Worm (Caenorhabditis elegans) whole organism, L4 larva: ENCODE data around the gene F45H10.2.

Experiments used
- D1046.2 ChIP-seq: fragments of 200-800 bp; sonication (Bioruptor generic); IDR thresholded peaks from 2 replicates; pipeline ENCODE4 v1.3.6; 2022; ENCODE audit warnings: missing genetic modification characterization, missing compliant biosample characterization
- F37D6.2 ChIP-seq: sonication (generic microtip); optimal IDR thresholded peaks from 2 replicates; lab custom pipeline; 2016; ENCODE audit warnings: mild to moderate bottlenecking, missing genetic modification characterization, missing compliant biosample characterization
- F49E8.2 ChIP-seq: sonication (generic microtip); optimal IDR thresholded peaks from 2 replicates; lab custom pipeline; 2016; ENCODE audit warnings: missing compliant biosample characterization, mild to moderate bottlenecking, missing genetic modification characterization, borderline replicate concordance
- R02D3.7 ChIP-seq: fragments of 150-350 bp; sonication (generic microtip); optimal IDR thresholded peaks from 3 replicates; lab custom pipeline; 2014; ENCODE audit warnings: missing biosample characterization, missing genetic modification characterization
- T26A8.4 ChIP-seq: fragments of 200-800 bp; sonication (Bioruptor generic); IDR thresholded peaks from 2 replicates; pipeline ENCODE4 v1.3.6; 2022; ENCODE audit warnings: missing genetic modification characterization, missing compliant biosample characterization
- Y75B8A.6 ChIP-seq: fragments of 200-800 bp; sonication (Bioruptor generic); IDR thresholded peaks from 2 replicates; pipeline ENCODE4 v1.3.6; 2022; ENCODE audit warnings: missing genetic modification reagents, missing genetic modification characterization, missing compliant biosample characterization
- aha-1 ChIP-seq: fragments of 150-350 bp; peaks from one replicate; lab custom pipeline; 2014; ENCODE audit warnings: missing biosample characterization, missing genetic modification characterization
- aly-2 ChIP-seq: sonication (generic microtip); optimal IDR thresholded peaks from 2 replicates; lab custom pipeline; 2018; ENCODE audit warnings: missing biosample characterization, missing genetic modification characterization
- ama-1 ChIP-seq: fragments of 150-350 bp; optimal IDR thresholded peaks from 2 replicates; lab custom pipeline; 2014; ENCODE audit warnings: inconsistent platforms, mixed read lengths
- ceh-20 ChIP-seq: fragments of 200-800 bp; sonication (Bioruptor generic); IDR thresholded peaks from 2 replicates; pipeline ENCODE4 v1.3.6; 2022; ENCODE audit warnings: missing genetic modification reagents, missing genetic modification characterization, missing compliant biosample characterization
- ceh-62 ChIP-seq: sonication (generic microtip); optimal IDR thresholded peaks from 2 replicates; lab custom pipeline; 2017; ENCODE audit warnings: missing biosample characterization, missing genetic modification characterization
- ces-1 ChIP-seq: fragments of 150-350 bp; sonication (generic microtip); optimal IDR thresholded peaks from 4 replicates; lab custom pipeline; 2014; ENCODE audit warnings: missing biosample characterization, missing genetic modification reagents, missing genetic modification characterization
- cey-2 ChIP-seq: sonication (generic microtip); optimal IDR thresholded peaks from 3 replicates; lab custom pipeline; 2017; ENCODE audit warnings: missing genetic modification characterization, mild to moderate bottlenecking, missing compliant biosample characterization, antibody characterized with exemption, borderline replicate concordance; ENCODE audit not compliant: insufficient read depth
- daf-12 ChIP-seq: fragments of 150-350 bp; optimal IDR thresholded peaks from 2 replicates; lab custom pipeline; 2014; ENCODE audit warnings: missing biosample characterization, missing genetic modification reagents, missing genetic modification characterization
- daf-16 ChIP-seq, 3 experiments: sonication (generic microtip); optimal IDR thresholded peaks; 2 replicates each; lab custom pipeline; 2016 to 2017; ENCODE audit warnings: missing genetic modification characterization in 3 of 3, missing genetic modification reagents in 3 of 3, mild to moderate bottlenecking in 2 of 3, missing compliant biosample characterization in 2 of 3, missing biosample characterization in 1 of 3, moderate library complexity in 1 of 3
- dmd-6 ChIP-seq: fragments of 200-800 bp; sonication (Bioruptor generic); IDR thresholded peaks from 2 replicates; pipeline ENCODE4 v1.3.6; 2022; ENCODE audit warnings: missing genetic modification reagents, missing genetic modification characterization, missing compliant biosample characterization
- dmd-8 ChIP-seq: fragments of 200-800 bp; sonication (Bioruptor generic); IDR thresholded peaks from 2 replicates; pipeline ENCODE4 v1.3.6; 2022; ENCODE audit warnings: missing genetic modification characterization, missing compliant biosample characterization
- dmd-9 ChIP-seq: fragments of 200-800 bp; sonication (Bioruptor generic); IDR thresholded peaks from 2 replicates; pipeline ENCODE4 v1.3.6; 2022; ENCODE audit warnings: missing genetic modification reagents, missing genetic modification characterization, missing compliant biosample characterization
- duxl-1 ChIP-seq: sonication (generic microtip); optimal IDR thresholded peaks from 2 replicates; lab custom pipeline; 2016; ENCODE audit warnings: mild to moderate bottlenecking, missing genetic modification characterization, moderate library complexity, missing compliant biosample characterization; ENCODE audit not compliant: poor library complexity
- gei-8 ChIP-seq: fragments of 200-800 bp; sonication (Bioruptor generic); optimal IDR thresholded peaks from 2 replicates; lab custom pipeline; 2018; ENCODE audit warnings: mild to moderate bottlenecking, missing genetic modification characterization, missing compliant biosample characterization
- hif-1 ChIP-seq, 2 experiments: sonication (generic microtip); optimal IDR thresholded peaks; 2 replicates each; lab custom pipeline; 2016 to 2017; ENCODE audit warnings: missing compliant biosample characterization in 2 of 2, missing genetic modification characterization in 2 of 2, missing genetic modification reagents in 2 of 2, missing genotype in 2 of 2, mild to moderate bottlenecking in 1 of 2
- hlh-30 ChIP-seq: sonication (generic microtip); optimal IDR thresholded peaks from 2 replicates; lab custom pipeline; 2017; ENCODE audit warnings: antibody characterized with exemption, mild to moderate bottlenecking, missing genetic modification characterization, missing compliant biosample characterization; ENCODE audit not compliant: insufficient read depth
- hmg-1.1 ChIP-seq: fragments of 200-800 bp; sonication (Bioruptor generic); IDR thresholded peaks from 2 replicates; pipeline ENCODE4 v1.3.6; 2022; ENCODE audit warnings: missing genetic modification reagents, missing genetic modification characterization, missing compliant biosample characterization
- jun-1 ChIP-seq: fragments of 150-350 bp; optimal IDR thresholded peaks from 2 replicates; lab custom pipeline; 2014; ENCODE audit warnings: missing biosample characterization, missing genetic modification reagents, missing genetic modification characterization
- lin-1 ChIP-seq: fragments of 200-800 bp; sonication (Bioruptor generic); IDR thresholded peaks from 2 replicates; pipeline ENCODE4 v1.3.6; 2022; ENCODE audit warnings: missing genetic modification reagents, missing genetic modification characterization, missing compliant biosample characterization
- lin-13 ChIP-seq: fragments of 150-350 bp; optimal IDR thresholded peaks from 2 replicates; lab custom pipeline; 2014; ENCODE audit warnings: missing biosample characterization, missing genetic modification reagents, missing genetic modification characterization
- lin-15B ChIP-seq: fragments of 150-350 bp; sonication (generic microtip); optimal IDR thresholded peaks from 3 replicates; lab custom pipeline; 2014; ENCODE audit warnings: missing biosample characterization, missing genetic modification characterization
- lin-29 ChIP-seq: fragments of 200-800 bp; sonication (Bioruptor generic); IDR thresholded peaks from 2 replicates; pipeline ENCODE4 v1.3.6; 2022; ENCODE audit warnings: missing genetic modification reagents, missing genetic modification characterization, missing compliant biosample characterization
- lir-3 ChIP-seq: sonication (generic microtip); optimal IDR thresholded peaks from 2 replicates; lab custom pipeline; 2016; ENCODE audit warnings: mild to moderate bottlenecking, missing genetic modification characterization, missing compliant biosample characterization
- mdt-29 ChIP-seq: fragments of 200-800 bp; sonication (Bioruptor generic); IDR thresholded peaks from 2 replicates; pipeline ENCODE4 v1.3.6; 2022; ENCODE audit warnings: missing genetic modification reagents, missing genetic modification characterization, missing compliant biosample characterization
- mes-2 ChIP-seq: sonication (generic microtip); optimal IDR thresholded peaks from 2 replicates; lab custom pipeline; 2016; ENCODE audit warnings: missing genotype, mild to moderate bottlenecking, missing genetic modification characterization, missing compliant biosample characterization; ENCODE audit not compliant: poor library complexity, severe bottlenecking
- nhr-102 ChIP-seq: sonication (generic microtip); optimal IDR thresholded peaks from 2 replicates; lab custom pipeline; 2016; ENCODE audit warnings: mild to moderate bottlenecking, missing genetic modification characterization, moderate library complexity, missing compliant biosample characterization
- nhr-237 ChIP-seq: sonication (generic microtip); optimal IDR thresholded peaks from 2 replicates; lab custom pipeline; 2017; ENCODE audit warnings: missing biosample characterization, missing genetic modification characterization
- nhr-41 ChIP-seq: fragments of 200-800 bp; sonication (Bioruptor generic); IDR thresholded peaks from 2 replicates; pipeline ENCODE4 v1.3.6; 2022; ENCODE audit warnings: missing genetic modification reagents, missing genetic modification characterization, missing compliant biosample characterization
- nhr-42 ChIP-seq: fragments of 200-800 bp; sonication (Bioruptor generic); IDR thresholded peaks from 2 replicates; pipeline ENCODE4 v1.3.6; 2022; ENCODE audit warnings: missing genetic modification characterization, missing compliant biosample characterization
- nhr-48 ChIP-seq: sonication (generic microtip); optimal IDR thresholded peaks from 2 replicates; lab custom pipeline; 2016; ENCODE audit warnings: mild to moderate bottlenecking, missing genetic modification characterization, missing compliant biosample characterization
- pha-4 ChIP-seq, 2 experiments: fragments of 150-350 bp in 1 of 2; fragments of 200-800 bp in 1 of 2; sonication (Bioruptor generic) in 1 of 2; IDR thresholded peaks in 1 of 2; optimal IDR thresholded peaks in 1 of 2; 2 replicates each; pipeline versions ENCODE4 v1.3.6 to Lab custom; 2014 to 2022; ENCODE audit warnings: missing genetic modification characterization in 2 of 2, missing genetic modification reagents in 2 of 2, missing biosample characterization in 1 of 2, missing compliant biosample characterization in 1 of 2
- snpc-1.2 ChIP-seq: fragments of 200-800 bp; sonication (Bioruptor generic); IDR thresholded peaks from 2 replicates; pipeline ENCODE4 v1.3.6; 2022; ENCODE audit warnings: missing genetic modification reagents, missing genetic modification characterization, missing compliant biosample characterization
- snpc-4 ChIP-seq: fragments of 150-350 bp; optimal IDR thresholded peaks from 2 replicates; lab custom pipeline; 2014; ENCODE audit warnings: missing biosample characterization, missing genetic modification characterization
- spr-3 ChIP-seq: fragments of 200-800 bp; sonication (Bioruptor generic); optimal IDR thresholded peaks from 2 replicates; lab custom pipeline; 2018; ENCODE audit warnings: mild to moderate bottlenecking, missing genetic modification characterization, missing compliant biosample characterization
- unc-39 ChIP-seq: sonication (generic microtip); optimal IDR thresholded peaks from 2 replicates; lab custom pipeline; 2017; ENCODE audit warnings: missing biosample characterization, missing genetic modification characterization
- unc-62 ChIP-seq, 3 experiments: fragments of 150-350 bp in 1 of 3; sonication (generic microtip); optimal IDR thresholded peaks in 2 of 3; peaks in 1 of 3; 1 replicate in 1 of 3; 2 replicates in 2 of 3; lab custom pipeline; 2014 to 2017; ENCODE audit warnings: missing biosample characterization in 3 of 3, missing genetic modification characterization in 3 of 3, missing genetic modification reagents in 3 of 3, missing genotype in 1 of 3
- vab-7 ChIP-seq: fragments of 200-800 bp; sonication (Bioruptor generic); IDR thresholded peaks from 2 replicates; pipeline ENCODE4 v1.3.6; 2022; ENCODE audit warnings: missing genetic modification reagents, missing genetic modification characterization, missing compliant biosample characterization

The F45H10.2 gene

ce11 chrII:13465381-13465838 lies 27.4 kb downstream of the F45H10.2 start (continued):
- TF ChIP-seq mes-2 (tag; lab: Kevin White, UChicago) = no peak
- TF ChIP-seq hif-1 (tag; optimal IDR thresholded peaks at IDR 0.05; lab: Kevin White, UChicago) = peak in 1 of 2 experiments; percentile 60
- peak; percentile 76 for TF ChIP-seq hlh-30 (tag; lab: Kevin White, UChicago)
- TF ChIP-seq snpc-4 = no peak

- peak; percentile 94 for TF ChIP-seq hlh-30 (tag; lab: Kevin White, UChicago)
- peak; percentile 64 for TF ChIP-seq lin-1 (GFP tag; lab: Robert Waterston, UW)
- no peak for TF ChIP-seq lin-15B (tag; lab: Kevin White, UChicago)
- TF ChIP-seq daf-16 (GFP tag; optimal IDR thresholded peaks at IDR 0.05; lab: Kevin White, UChicago) = peak; percentile 75 to 76
- peak; percentile 95 for TF ChIP-seq daf-16 (tag; optimal IDR thresholded peaks at IDR 0.05; lab: Kevin White, UChicago)
- TF ChIP-seq Y75B8A.6 (GFP tag; lab: Robert Waterston, UW) = no peak; the same call in 1 of the 2 replicates
- TF ChIP-seq T26A8.4 (GFP tag; lab: Robert Waterston, UW) = peak; percentile 58; the same call in 1 of the 2 replicates
- no peak for TF ChIP-seq lin-29
- TF ChIP-seq D1046.2 (GFP tag; lab: Robert Waterston, UW) = no peak
- TF ChIP-seq unc-62 (GFP tag; optimal IDR thresholded peaks at IDR 0.05 in 1 of 2; lab: Kevin White, UChicago) = peak in 1 of 2 experiments; percentile 98
- TF ChIP-seq unc-62 (tag; optimal IDR thresholded peaks at IDR 0.05; lab: Kevin White, UChicago) = no peak
- peak; percentile 62; the same call in 1 of the 2 replicates for TF ChIP-seq snpc-1.2
- TF ChIP-seq cey-2 (tag; lab: Kevin White, UChicago) = peak; percentile 87
- no peak for TF ChIP-seq aly-2
- no peak for TF ChIP-seq snpc-4
- TF ChIP-seq unc-39 (tag; lab: Kevin White, UChicago) = no peak
- peak; percentile 99 for TF ChIP-seq aha-1 (tag; lab: Kevin White, UChicago)
- peak; percentile 99 for TF ChIP-seq dmd-6 (GFP tag; lab: Robert Waterston, UW)
- peak; percentile 42; the same call in 1 of the 2 replicates for TF ChIP-seq nhr-42
- TF ChIP-seq dmd-9 = no peak
- TF ChIP-seq F37D6.2 (tag; lab: Kevin White, UChicago) = no peak
- peak; percentile 98 for TF ChIP-seq ama-1 (lab: Kevin White, UChicago)
- no peak for TF ChIP-seq vab-7 (GFP tag; lab: Robert Waterston, UW)
- no peak for TF ChIP-seq daf-12 (tag; lab: Kevin White, UChicago)
- TF ChIP-seq spr-3 (GFP tag; lab: Kevin White, UChicago) = peak; percentile 21
- TF ChIP-seq ceh-20 (GFP tag; lab: Robert Waterston, UW) = peak; percentile 81
- no peak for TF ChIP-seq nhr-237 (tag; lab: Kevin White, UChicago)
- TF ChIP-seq mes-2 (tag; lab: Kevin White, UChicago) = peak; percentile 34
- peak; percentile 56 for TF ChIP-seq hmg-1.1 (GFP tag; lab: Robert Waterston, UW)
- no peak for TF ChIP-seq ceh-62
- TF ChIP-seq duxl-1 = peak; percentile 33
- TF ChIP-seq lin-13 (GFP tag; lab: Kevin White, UChicago) = no peak
- peak; percentile 99 for TF ChIP-seq nhr-48 (tag; lab: Kevin White, UChicago)
- TF ChIP-seq ces-1 (GFP tag; lab: Kevin White, UChicago) = no peak
- TF ChIP-seq R02D3.7 (tag; lab: Kevin White, UChicago) = no peak
- TF ChIP-seq dmd-8 (GFP tag; lab: Robert Waterston, UW) = no peak; the same call in 1 of the 2 replicates
- TF ChIP-seq F49E8.2 (tag; lab: Kevin White, UChicago) = no peak
- no peak for TF ChIP-seq lir-3 (tag; lab: Kevin White, UChicago)
- TF ChIP-seq jun-1 (tag; lab: Kevin White, UChicago) = no peak
- no peak; the same call in 1 of the 2 replicates for TF ChIP-seq pha-4 (GFP tag; IDR thresholded peaks at IDR 0.05; lab: Robert Waterston, UW)
- TF ChIP-seq pha-4 (tag; optimal IDR thresholded peaks at IDR 0.05; lab: Kevin White, UChicago) = no peak
- TF ChIP-seq gei-8 = peak; percentile 89
- TF ChIP-seq nhr-41 (GFP tag; lab: Robert Waterston, UW) = no peak
- TF ChIP-seq mdt-29 (GFP tag; lab: Robert Waterston, UW) = 0 out of 2 replicates have a peak, but pooled peaks have one; percentile 40
- peak; percentile 89 for TF ChIP-seq nhr-102 (tag; lab: Kevin White, UChicago)
Measured at ce11 chrII:13461604-13462375, 31.1 kb downstream of the F45H10.2 start.
